Fruit fly (Drosophila melanogaster): ENCODE data around the gene eIF1A.

The eIF1A gene

dm6 chr3R:18244171-18245043, 30.1 kb upstream of the eIF1A start:
- TF ChIP-seq CG4496 (GFP tag; IDR thresholded peaks at IDR 0.05) = no peak
- TF ChIP-seq CG32121 (GFP tag; IDR thresholded peaks at IDR 0.05) = peak; percentile 36; the same call in 1 of the 2 replicates
- TF ChIP-seq CG14655 (GFP tag; optimal IDR thresholded peaks at IDR 0.05) = no peak
- TF ChIP-seq CG8159 (tag; optimal IDR thresholded peaks at IDR 0.05) = no peak
- TF ChIP-seq CG17806 (tag; optimal IDR thresholded peaks at IDR 0.05) = no peak
- TF ChIP-seq Pif1A (GFP tag; optimal IDR thresholded peaks at IDR 0.05) = peak; percentile 19
- TF ChIP-seq rn (GFP tag; IDR thresholded peaks at IDR 0.05) = no peak
- TF ChIP-seq EcR (GFP tag; optimal IDR thresholded peaks at IDR 0.05) = peak; percentile 93
- no peak for TF ChIP-seq gl (tag; optimal IDR thresholded peaks at IDR 0.05)
- TF ChIP-seq D1 (tag; optimal IDR thresholded peaks at IDR 0.05) = no peak
- no peak for TF ChIP-seq CG10348 (GFP tag; IDR thresholded peaks at IDR 0.05)
- TF ChIP-seq Ets98B (GFP tag; IDR thresholded peaks at IDR 0.05) = peak; percentile 61
- TF ChIP-seq CG12605 (GFP tag; IDR thresholded peaks at IDR 0.05) = peak; percentile 13; the same call in 1 of the 2 replicates
- peak; percentile 31 for TF ChIP-seq Snoo (tag; optimal IDR thresholded peaks at IDR 0.05)
- TF ChIP-seq CG15710 (tag; optimal IDR thresholded peaks at IDR 0.05) = no peak
- TF ChIP-seq CG13204 (GFP tag; optimal IDR thresholded peaks at IDR 0.05) = peak; percentile 87
- no peak for TF ChIP-seq CG9948 (tag; optimal IDR thresholded peaks at IDR 0.05)
- peak; percentile 2 for TF ChIP-seq Pif1B (GFP tag; optimal IDR thresholded peaks at IDR 0.05)
- peak; percentile 4 for TF ChIP-seq CG8301 (tag; optimal IDR thresholded peaks at IDR 0.05)
- peak; percentile 39; the same call in 1 of the 3 replicates for TF ChIP-seq fd96Ca (GFP tag; IDR thresholded peaks at IDR 0.05)

- TF ChIP-seq CG34367 (tag; optimal IDR thresholded peaks at IDR 0.05) = no peak
- TF ChIP-seq CG4496 (GFP tag; IDR thresholded peaks at IDR 0.05) = 0 out of 3 replicates have a peak, but pooled peaks have one; percentile 9
These were observed 29.3 kb upstream of the eIF1A start for dm6 chr3R:18245044-18245596.

dm6 chr3R:18246041-18246440, 28.4 kb upstream of the eIF1A start:
- TF ChIP-seq Pif1B (GFP tag; optimal IDR thresholded peaks at IDR 0.05) (no peak), CG12605 (GFP tag; IDR thresholded peaks at IDR 0.05) (no peak), Pif1A (GFP tag; optimal IDR thresholded peaks at IDR 0.05) (no peak), CG32121 (GFP tag; IDR thresholded peaks at IDR 0.05) (no peak), Ets98B (GFP tag; IDR thresholded peaks at IDR 0.05) (no peak), CG34367 (tag; optimal IDR thresholded peaks at IDR 0.05) (no peak), CG9948 (tag; optimal IDR thresholded peaks at IDR 0.05) (no peak), D1 (tag; optimal IDR thresholded peaks at IDR 0.05) (no peak), CG10348 (GFP tag; IDR thresholded peaks at IDR 0.05) (no peak), CG8301 (tag; optimal IDR thresholded peaks at IDR 0.05) (no peak), CG14655 (GFP tag; optimal IDR thresholded peaks at IDR 0.05) (no peak), gl (tag; optimal IDR thresholded peaks at IDR 0.05) (no peak), fd96Ca (GFP tag; IDR thresholded peaks at IDR 0.05) (no peak), CG8159 (tag; optimal IDR thresholded peaks at IDR 0.05) (no peak), CG17806 (tag; optimal IDR thresholded peaks at IDR 0.05) (no peak), CG15710 (tag; optimal IDR thresholded peaks at IDR 0.05) (no peak), CG4496 (GFP tag; IDR thresholded peaks at IDR 0.05) (no peak)

- TF ChIP-seq CG10348 (GFP tag; IDR thresholded peaks at IDR 0.05) (no peak), Ets98B (GFP tag; IDR thresholded peaks at IDR 0.05) (peak; percentile 4; the same call in 1 of the 2 replicates)
These were observed 25.2 kb upstream of the eIF1A start for dm6 chr3R:18249268-18249667.

- TF ChIP-seq CG8301 (tag; optimal IDR thresholded peaks at IDR 0.05) = no peak
- TF ChIP-seq Pif1A (GFP tag; optimal IDR thresholded peaks at IDR 0.05) = no peak
- TF ChIP-seq Snoo (tag; optimal IDR thresholded peaks at IDR 0.05) = no peak
- no peak for TF ChIP-seq CG12605 (GFP tag; IDR thresholded peaks at IDR 0.05)
- no peak for TF ChIP-seq CG15710 (tag; optimal IDR thresholded peaks at IDR 0.05)
- TF ChIP-seq Pif1B (GFP tag; optimal IDR thresholded peaks at IDR 0.05) = no peak
- TF ChIP-seq CG10348 (GFP tag; IDR thresholded peaks at IDR 0.05) = no peak
- no peak for TF ChIP-seq fd96Ca (GFP tag; IDR thresholded peaks at IDR 0.05)
- no peak for TF ChIP-seq CG4496 (GFP tag; IDR thresholded peaks at IDR 0.05)
- no peak for TF ChIP-seq CG14655 (GFP tag; optimal IDR thresholded peaks at IDR 0.05)
- TF ChIP-seq CG9948 (tag; optimal IDR thresholded peaks at IDR 0.05) = no peak
- TF ChIP-seq CG13204 (GFP tag; optimal IDR thresholded peaks at IDR 0.05) = no peak
- no peak for TF ChIP-seq D1 (tag; optimal IDR thresholded peaks at IDR 0.05)
- TF ChIP-seq rn (GFP tag; IDR thresholded peaks at IDR 0.05) = no peak
- TF ChIP-seq gl (tag; optimal IDR thresholded peaks at IDR 0.05) = no peak
- TF ChIP-seq CG17806 (tag; optimal IDR thresholded peaks at IDR 0.05) = no peak
- no peak for TF ChIP-seq CG32121 (GFP tag; IDR thresholded peaks at IDR 0.05)
- no peak for TF ChIP-seq Ets98B (GFP tag; IDR thresholded peaks at IDR 0.05)
These were observed 23.6 kb upstream of the eIF1A start, which contains the start of gene CG18598 for dm6 chr3R:18250815-18251214. TSS of gene CG18598 (plus strand) at chr3R:18251115.

- TF ChIP-seq CG9948 (tag; optimal IDR thresholded peaks at IDR 0.05) = no peak
- no peak for TF ChIP-seq CG8159 (tag; optimal IDR thresholded peaks at IDR 0.05)
- no peak for TF ChIP-seq rn (GFP tag; IDR thresholded peaks at IDR 0.05)
- no peak for TF ChIP-seq Pif1B (GFP tag; optimal IDR thresholded peaks at IDR 0.05)
- no peak for TF ChIP-seq CG8301 (tag; optimal IDR thresholded peaks at IDR 0.05)
- no peak for TF ChIP-seq CG15710 (tag; optimal IDR thresholded peaks at IDR 0.05)
- TF ChIP-seq CG10348 (GFP tag; IDR thresholded peaks at IDR 0.05) = no peak
- no peak for TF ChIP-seq CG32121 (GFP tag; IDR thresholded peaks at IDR 0.05)
These were observed 22.6 kb upstream of the eIF1A start for dm6 chr3R:18251876-18252275.
